Worm (Caenorhabditis elegans) whole organism, L3 larva: ENCODE results near the gene zag-1.
A peak's percentile ranks its signal among the peaks of the same experiment; 100 is the strongest.

ENCODE experiments used
- R02D3.7 ChIP-seq: fragments of 150-350 bp; optimal IDR thresholded peaks from 2 replicates; lab custom pipeline; 2014; ENCODE audit warnings: missing biosample characterization, missing genetic modification characterization
- ZK546.5 ChIP-seq: sonication (generic microtip); optimal IDR thresholded peaks from 2 replicates; lab custom pipeline; 2017; ENCODE audit warnings: missing biosample characterization, missing genetic modification characterization
- ama-1 ChIP-seq: fragments of 150-350 bp; optimal IDR thresholded peaks from 2 replicates; lab custom pipeline; 2018
- ceh-16 ChIP-seq: sonication (generic microtip); optimal IDR thresholded peaks from 2 replicates; lab custom pipeline; 2017; ENCODE audit warnings: missing biosample characterization, missing genetic modification characterization
- ceh-28 ChIP-seq: fragments of 150-350 bp; optimal IDR thresholded peaks from 2 replicates; lab custom pipeline; 2014; ENCODE audit warnings: missing biosample characterization, missing genetic modification reagents, missing genetic modification characterization
- egl-27 ChIP-seq: sonication (generic microtip); optimal IDR thresholded peaks from 4 replicates; lab custom pipeline; 2017; ENCODE audit warnings: missing biosample characterization, missing genetic modification reagents, missing genetic modification characterization
- egl-5 ChIP-seq: fragments of 150-350 bp; optimal IDR thresholded peaks from 2 replicates; lab custom pipeline; 2017; ENCODE audit warnings: missing biosample characterization, missing genetic modification reagents, missing genetic modification characterization, inconsistent platforms
- elt-2 ChIP-seq: sonication (generic microtip); optimal IDR thresholded peaks from 2 replicates; lab custom pipeline; 2016; ENCODE audit warnings: missing genetic modification reagents, mild to moderate bottlenecking, missing genetic modification characterization, missing compliant biosample characterization
- elt-3 ChIP-seq, 3 experiments: fragments of 150-350 bp in 1 of 3; sonication (generic microtip) in 2 of 3; optimal IDR thresholded peaks; 2 replicates in 2 of 3; 4 replicates in 1 of 3; lab custom pipeline; 2014 to 2017; ENCODE audit warnings: missing biosample characterization in 3 of 3, missing genetic modification characterization in 3 of 3
- eor-1 ChIP-seq, 2 experiments: fragments of 150-350 bp; optimal IDR thresholded peaks; 2 replicates each; lab custom pipeline; 2014 to 2018; ENCODE audit warnings: missing biosample characterization in 2 of 2, missing genetic modification characterization in 2 of 2
- fos-1 ChIP-seq: fragments of 150-350 bp; optimal IDR thresholded peaks from 2 replicates; lab custom pipeline; 2014; ENCODE audit warnings: missing biosample characterization, missing genetic modification characterization
- hmg-11 ChIP-seq: sonication (generic microtip); optimal IDR thresholded peaks from 2 replicates; lab custom pipeline; 2016; ENCODE audit warnings: missing genetic modification characterization, missing compliant biosample characterization
- jun-1 ChIP-seq: fragments of 150-350 bp; optimal IDR thresholded peaks from 2 replicates; lab custom pipeline; 2014; ENCODE audit warnings: missing biosample characterization, missing genetic modification reagents, missing genetic modification characterization
- lin-15B ChIP-seq: fragments of 150-350 bp; optimal IDR thresholded peaks from 2 replicates; lab custom pipeline; 2014; ENCODE audit warnings: missing biosample characterization, missing genetic modification characterization
- lin-39 ChIP-seq: fragments of 150-350 bp; optimal IDR thresholded peaks from 2 replicates; lab custom pipeline; 2018; ENCODE audit warnings: missing biosample characterization, missing genetic modification reagents, missing genetic modification characterization
- lsy-12 ChIP-seq: sonication (generic microtip); optimal IDR thresholded peaks from 2 replicates; lab custom pipeline; 2016; ENCODE audit warnings: mild to moderate bottlenecking, missing genetic modification characterization, missing compliant biosample characterization
- mdl-1 ChIP-seq: fragments of 150-350 bp; optimal IDR thresholded peaks from 2 replicates; lab custom pipeline; 2014; ENCODE audit warnings: missing biosample characterization, missing genetic modification characterization
- nfya-1 ChIP-seq: sonication (generic microtip); optimal IDR thresholded peaks from 2 replicates; lab custom pipeline; 2017; ENCODE audit warnings: missing genetic modification characterization, mild to moderate bottlenecking, missing compliant biosample characterization, antibody characterized with exemption, moderate library complexity; ENCODE audit not compliant: insufficient read depth
- nhr-11 ChIP-seq: fragments of 150-350 bp; optimal IDR thresholded peaks from 2 replicates; lab custom pipeline; 2014; ENCODE audit warnings: missing biosample characterization, missing genetic modification characterization
- nhr-12 ChIP-seq: fragments of 150-350 bp; optimal IDR thresholded peaks from 2 replicates; lab custom pipeline; 2014; ENCODE audit warnings: missing biosample characterization, missing genetic modification characterization
- nhr-23 ChIP-seq: fragments of 150-350 bp; optimal IDR thresholded peaks from 2 replicates; lab custom pipeline; 2014; ENCODE audit warnings: missing biosample characterization, missing genetic modification reagents, missing genetic modification characterization
- nhr-237 ChIP-seq: fragments of 150-350 bp; optimal IDR thresholded peaks from 2 replicates; lab custom pipeline; 2014; ENCODE audit warnings: missing biosample characterization, missing genetic modification characterization
- nhr-25 ChIP-seq: sonication (generic microtip); optimal IDR thresholded peaks from 2 replicates; lab custom pipeline; 2017; ENCODE audit warnings: missing biosample characterization, missing genetic modification characterization
- nhr-67 ChIP-seq: fragments of 150-350 bp; optimal IDR thresholded peaks from 2 replicates; lab custom pipeline; 2014; ENCODE audit warnings: missing biosample characterization, missing genetic modification characterization
- nhr-76 ChIP-seq: fragments of 150-350 bp; sonication (generic microtip); optimal IDR thresholded peaks from 5 replicates; lab custom pipeline; 2014; ENCODE audit warnings: missing biosample characterization, missing genetic modification characterization
- nhr-77 ChIP-seq: fragments of 150-350 bp; optimal IDR thresholded peaks from 2 replicates; lab custom pipeline; 2014; ENCODE audit warnings: missing biosample characterization, missing genetic modification characterization
- pha-4 ChIP-seq: fragments of 150-350 bp; optimal IDR thresholded peaks from 2 replicates; lab custom pipeline; 2014; ENCODE audit warnings: missing biosample characterization, missing genetic modification reagents, missing genetic modification characterization
- pqm-1 ChIP-seq: fragments of 150-350 bp; optimal IDR thresholded peaks from 2 replicates; lab custom pipeline; 2017; ENCODE audit warnings: missing biosample characterization, missing genetic modification characterization, inconsistent platforms
- skn-1 ChIP-seq: fragments of 150-350 bp; optimal IDR thresholded peaks from 2 replicates; lab custom pipeline; 2014; ENCODE audit warnings: missing biosample characterization, missing genetic modification characterization
- snpc-4 ChIP-seq: fragments of 150-350 bp; optimal IDR thresholded peaks from 2 replicates; lab custom pipeline; 2014; ENCODE audit warnings: missing biosample characterization, missing genetic modification characterization
- tbx-2 ChIP-seq: sonication (generic microtip); optimal IDR thresholded peaks from 2 replicates; lab custom pipeline; 2016; ENCODE audit warnings: mild to moderate bottlenecking, missing genetic modification characterization, missing compliant biosample characterization
- unc-39 ChIP-seq: sonication (generic microtip); optimal IDR thresholded peaks from 4 replicates; lab custom pipeline; 2017; ENCODE audit warnings: missing biosample characterization, missing genetic modification characterization
- unc-62 ChIP-seq: fragments of 150-350 bp; sonication (generic microtip); optimal IDR thresholded peaks from 4 replicates; lab custom pipeline; 2014; ENCODE audit warnings: missing biosample characterization, missing genetic modification reagents, missing genetic modification characterization
- zag-1 ChIP-seq: fragments of 150-350 bp; optimal IDR thresholded peaks from 2 replicates; lab custom pipeline; 2014; ENCODE audit warnings: missing biosample characterization, missing genetic modification characterization

Gene zag-1

ce11 chrIV:3875260-3875659, 19.6 kb downstream of the zag-1 start:
- no peak for TF ChIP-seq mdl-1 (tag; lab: Kevin White, UChicago)
- peak; percentile 12 for TF ChIP-seq nfya-1
- TF ChIP-seq nhr-12: no peak
- TF ChIP-seq lin-15B (tag; lab: Kevin White, UChicago): peak; percentile 30
- TF ChIP-seq snpc-4 (tag; lab: Kevin White, UChicago): peak; percentile 22
- TF ChIP-seq pqm-1 (tag; lab: Kevin White, UChicago): peak; percentile 31
- TF ChIP-seq egl-5 (tag; lab: Kevin White, UChicago): peak; percentile 100
- TF ChIP-seq egl-27 (tag; lab: Kevin White, UChicago): peak; percentile 63
- TF ChIP-seq jun-1 (tag; lab: Kevin White, UChicago): peak; percentile 85
- peak; percentile 66 for TF ChIP-seq fos-1 (tag; lab: Kevin White, UChicago)
- TF ChIP-seq nhr-237: no peak
- TF ChIP-seq elt-2 (tag; lab: Kevin White, UChicago): peak; percentile 19
- peak; percentile 31 for TF ChIP-seq nhr-23
- TF ChIP-seq pha-4 (tag; lab: Kevin White, UChicago): peak; percentile 80
- TF ChIP-seq lin-39: peak; percentile 66

ce11 chrIV:3876955-3877354, 21.3 kb downstream of the zag-1 start:
- TF ChIP-seq unc-62 (GFP tag; lab: Kevin White, UChicago) (no peak), skn-1 (no peak), nhr-76 (tag; lab: Kevin White, UChicago) (no peak), nhr-77 (tag; lab: Kevin White, UChicago) (no peak), lin-39 (no peak), lsy-12 (tag; lab: Kevin White, UChicago) (no peak), ceh-28 (tag; lab: Kevin White, UChicago) (no peak), eor-1 (tag; optimal IDR thresholded peaks at IDR 0.05; lab: Kevin White, UChicago) (no peak), ceh-16 (tag; lab: Kevin White, UChicago) (no peak), unc-39 (no peak), egl-5 (tag; lab: Kevin White, UChicago) (no peak), R02D3.7 (tag; lab: Kevin White, UChicago) (no peak), ama-1 (lab: Kevin White, UChicago) (no peak), nhr-67 (no peak), nhr-23 (no peak), nhr-25 (tag; lab: Kevin White, UChicago) (no peak), nfya-1 (no peak), hmg-11 (tag; lab: Kevin White, UChicago) (no peak), mdl-1 (tag; lab: Kevin White, UChicago) (no peak)

- TF ChIP-seq nhr-77 (tag; lab: Kevin White, UChicago) (no peak), pqm-1 (tag; lab: Kevin White, UChicago) (peak; percentile 8), elt-2 (tag; lab: Kevin White, UChicago) (peak; percentile 84)
These were observed 22.8 kb downstream of the zag-1 start, which contains the start of gene F37C4.6 for ce11 chrIV:3878283-3878938. Gene F37C4.6, minus strand, starts transcription at chrIV:3878333.

- no peak for TF ChIP-seq skn-1
- no peak for TF ChIP-seq snpc-4 (tag; lab: Kevin White, UChicago)
- no peak for TF ChIP-seq elt-3 (tag; optimal IDR thresholded peaks at IDR 0.05; lab: Kevin White, UChicago)
- TF ChIP-seq nhr-11 (tag; lab: Kevin White, UChicago): no peak
- TF ChIP-seq pqm-1 (tag; lab: Kevin White, UChicago): no peak
- TF ChIP-seq tbx-2: no peak
- no peak for TF ChIP-seq zag-1 (tag; lab: Kevin White, UChicago)
- no peak for TF ChIP-seq elt-2 (tag; lab: Kevin White, UChicago)
- no peak for TF ChIP-seq ZK546.5 (tag; lab: Kevin White, UChicago)
- TF ChIP-seq nhr-12: no peak
- no peak for TF ChIP-seq nhr-77 (tag; lab: Kevin White, UChicago)
- TF ChIP-seq ceh-16 (tag; lab: Kevin White, UChicago): no peak
- TF ChIP-seq ceh-28 (tag; lab: Kevin White, UChicago): no peak
- TF ChIP-seq, all 47 proteins: peak for 0
These were observed 25.5 kb downstream of the zag-1 start, which contains the start of the genes F37C4.8 and oac-23 for ce11 chrIV:3881119-3881518. Gene F37C4.8, minus strand, starts transcription at chrIV:3881219. Gene oac-23, plus strand, starts transcription at chrIV:3881441.
